Fruit fly (Drosophila melanogaster) Kc167 (cell line): ENCODE results near the gene Regnase-1.

Experiments
- Myc ChIP-seq: fragments of >200 bp; optimal IDR thresholded peaks from 2 replicates; lab custom pipeline; 2017; ENCODE audit warnings: missing external identifiers
- Sin3A ChIP-seq: fragments of >200 bp; optimal IDR thresholded peaks from 2 replicates; lab custom pipeline; 2018; ENCODE audit warnings: missing external identifiers
- h ChIP-seq: fragments of >200 bp; optimal IDR thresholded peaks from 3 replicates; lab custom pipeline; 2018; ENCODE audit warnings: missing external identifiers
- psq ChIP-seq: fragments of >200 bp; optimal IDR thresholded peaks from 2 replicates; lab custom pipeline; 2017; ENCODE audit warnings: missing external identifiers
- ttk ChIP-seq: sonication (Bioruptor generic); optimal IDR thresholded peaks from 2 replicates; lab custom pipeline; 2017; ENCODE audit warnings: missing external identifiers

DNA sequence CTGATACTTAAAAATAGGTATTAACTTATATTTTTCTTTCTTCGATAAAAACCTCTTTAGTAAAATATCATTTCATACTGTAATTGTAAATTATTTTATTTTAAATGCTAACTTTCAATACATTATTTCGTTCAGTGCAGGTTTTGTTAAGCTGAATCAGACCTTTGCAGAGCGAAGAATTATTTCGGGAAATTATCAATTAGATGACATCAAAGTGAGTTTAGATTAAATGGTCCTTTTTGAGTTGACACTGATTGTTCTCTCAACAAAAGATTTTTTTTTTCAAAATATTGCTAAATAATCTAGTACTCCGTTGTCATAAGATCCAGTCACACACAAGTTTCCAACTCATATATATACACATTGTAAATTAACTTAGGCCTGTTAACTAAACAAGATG, 6.6 kb upstream of the Regnase-1 start, which contains the start of the genes CG33934 and Indy-2:
- TF ChIP-seq ttk: no peak
- TF ChIP-seq psq (lab: Kevin White, UChicago): no peak
- no peak for TF ChIP-seq Sin3A (lab: Kevin White, UChicago)
- TF ChIP-seq h: no peak
- TF ChIP-seq Myc (lab: Kevin White, UChicago): no peak
